Worm (Caenorhabditis elegans) whole organism, midembryonic: ENCODE results near the gene dpy-31.

Source experiments
- klf-2 ChIP-seq: fragments of 200-800 bp; sonication (Bioruptor generic); conservative IDR thresholded peaks from 2 replicates; pipeline ENCODE4 v1.3.6; 2022; ENCODE audit warnings: missing genetic modification reagents, missing genetic modification characterization, missing compliant biosample characterization
- ref-1 ChIP-seq: fragments of 200-800 bp; sonication (Bioruptor generic); conservative IDR thresholded peaks from 2 replicates; pipeline ENCODE4 v1.3.6; 2022; ENCODE audit warnings: missing genetic modification reagents, missing genetic modification characterization, missing compliant biosample characterization
- ztf-23 ChIP-seq: fragments of 200-800 bp; sonication (Bioruptor generic); IDR thresholded peaks from 2 replicates; pipeline ENCODE4 v1.3.6; 2022; ENCODE audit warnings: missing genetic modification reagents, missing genetic modification characterization, missing compliant biosample characterization
- ztf-29 ChIP-seq: fragments of 200-800 bp; sonication (Bioruptor generic); IDR thresholded peaks from 2 replicates; pipeline ENCODE4 v1.3.6; 2022; ENCODE audit warnings: missing genetic modification reagents, missing genetic modification characterization, missing compliant biosample characterization

DNA sequence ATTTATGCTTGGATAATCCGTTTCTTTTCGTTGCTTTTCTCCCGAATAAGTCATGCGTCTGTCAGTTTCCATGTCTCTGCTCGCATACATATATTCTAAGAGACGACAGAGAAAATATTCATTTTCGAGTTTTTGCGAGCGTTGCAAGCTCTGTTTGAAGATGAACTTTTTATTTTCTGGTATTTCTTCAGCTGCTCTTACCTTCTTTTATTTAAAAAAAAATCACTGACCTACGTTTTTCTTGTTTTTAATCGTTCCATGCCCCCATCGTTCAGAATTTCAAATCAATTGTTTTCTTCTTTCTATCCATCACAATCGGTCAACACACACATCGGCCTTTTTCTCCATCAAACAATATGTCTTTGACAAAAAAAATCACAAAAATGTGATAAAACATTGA is 8.5 kb downstream of the dpy-31 start:
- TF ChIP-seq ztf-23 (GFP tag; lab: Robert Waterston, UW) (no peak), ztf-29 (GFP tag; lab: Robert Waterston, UW) (no peak), klf-2 (GFP tag; lab: Robert Waterston, UW) (no peak), ref-1 (GFP tag; lab: Robert Waterston, UW) (no peak)
